Worm (Caenorhabditis elegans): ENCODE data around the gene R74.7.

The R74.7 gene

DNA sequence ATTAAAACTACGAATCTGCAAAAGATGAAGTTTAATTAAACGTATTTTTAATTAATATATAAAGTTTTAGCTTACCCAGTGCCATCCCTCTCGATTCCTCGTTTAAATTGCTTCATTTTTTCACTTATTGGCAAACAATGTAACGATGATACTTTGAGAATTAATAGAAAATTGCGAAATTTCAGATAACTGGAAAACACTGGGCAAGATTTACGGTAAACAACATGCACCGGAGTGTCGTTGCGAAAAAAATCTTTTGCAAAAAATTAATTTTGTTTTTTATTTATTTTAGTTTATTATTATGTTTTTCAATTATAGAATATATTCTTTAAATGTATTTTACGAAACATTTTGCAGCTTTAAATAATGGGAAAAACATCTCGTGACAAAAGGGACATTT, at the start of gene R74.7, which contains the start of gene pelo-1:
R74.7 (plus strand) TSS at position 358 of the 400 bp plus-strand sequence.
pelo-1 (minus strand) TSS at position 151 of the 400 bp plus-strand sequence.
- TF ChIP-seq unc-62 (GFP tag; optimal IDR thresholded peaks at IDR 0.05), result no peak

DNA sequence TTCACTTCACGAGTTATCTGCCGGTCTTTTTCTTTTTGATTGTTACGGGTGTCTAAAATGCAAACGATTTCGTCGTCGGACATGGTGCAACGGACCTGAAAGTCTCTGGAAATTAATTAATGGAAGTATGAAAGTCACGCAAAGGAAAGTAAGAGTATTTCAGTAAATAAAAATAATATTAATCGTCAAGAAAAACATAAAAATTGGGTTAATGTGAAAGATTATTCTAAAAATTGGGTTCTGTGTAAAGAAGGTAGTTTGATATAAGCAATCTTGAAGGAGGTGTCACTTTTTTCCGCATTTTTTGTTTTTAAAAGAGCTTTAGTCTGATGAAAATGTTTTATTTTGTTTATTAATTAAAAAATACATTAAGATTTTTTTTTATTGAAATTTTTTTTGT, 46.9 kb upstream of the R74.7 start, which contains the start of gene C16C10.9:
C16C10.9 (minus strand) TSS at position 101 of the 400 bp plus-strand sequence.
- TF ChIP-seq unc-62 (GFP tag; optimal IDR thresholded peaks at IDR 0.05), result no peak

ce11 chrIII:4160937-4161336, 43.3 kb upstream of the R74.7 start, which contains the start of gene C01G12.16:
C01G12.16 (plus strand) TSS chrIII:4161237.
- TF ChIP-seq unc-62 (GFP tag; optimal IDR thresholded peaks at IDR 0.05), result no peak

DNA sequence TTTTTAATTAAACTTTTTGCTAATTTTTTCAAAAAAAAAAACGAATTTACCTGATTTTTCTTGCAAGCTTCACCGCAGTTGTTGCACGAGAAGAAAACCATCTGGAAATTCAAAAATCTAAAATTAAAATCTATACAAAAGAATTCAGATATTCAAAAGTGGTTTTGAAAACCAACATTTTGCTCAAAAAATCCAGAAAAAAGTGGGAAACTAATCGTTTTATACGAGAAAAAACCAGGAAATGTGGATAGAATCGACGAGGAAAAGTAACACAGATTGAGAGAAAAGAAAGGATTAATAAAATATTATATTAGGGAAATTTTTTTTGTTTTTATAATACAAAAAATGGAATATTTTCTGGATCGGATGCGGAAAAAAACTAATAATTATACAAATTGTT, 40.2 kb upstream of the R74.7 start, which contains the start of gene C16C10.8:
C16C10.8 (minus strand) TSS at position 101 of the 400 bp plus-strand sequence.
- TF ChIP-seq unc-62 (GFP tag; optimal IDR thresholded peaks at IDR 0.05), result no peak

ce11 chrIII:4166745-4167144, 37.5 kb upstream of the R74.7 start, which contains the start of gene rnf-5:
rnf-5 (minus strand) TSS chrIII:4166845.
- no peak for TF ChIP-seq unc-62 (GFP tag; optimal IDR thresholded peaks at IDR 0.05)

DNA sequence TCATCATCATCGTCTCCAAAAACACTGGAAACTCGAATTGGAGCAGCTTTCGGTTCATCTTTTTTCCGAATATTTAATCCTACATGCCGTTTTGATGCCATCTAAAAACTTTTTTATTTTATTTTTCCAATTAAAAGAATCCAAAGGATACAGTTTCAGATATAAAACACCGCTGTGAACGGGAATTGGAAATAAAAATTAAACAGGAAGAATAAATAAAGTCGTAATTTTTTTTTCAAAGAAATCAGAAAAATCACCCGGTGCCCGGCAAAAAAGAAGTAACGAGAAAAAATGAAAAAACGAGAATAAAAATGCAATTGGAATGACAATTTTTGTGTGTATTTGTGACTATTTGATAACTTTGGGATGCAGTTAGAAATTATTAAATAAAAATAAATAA, 35.6 kb upstream of the R74.7 start, which contains the start of gene ccdc-55:
ccdc-55 (minus strand) TSS at position 101 of the 400 bp plus-strand sequence.
- TF ChIP-seq unc-62 (GFP tag; optimal IDR thresholded peaks at IDR 0.05), result no peak

DNA sequence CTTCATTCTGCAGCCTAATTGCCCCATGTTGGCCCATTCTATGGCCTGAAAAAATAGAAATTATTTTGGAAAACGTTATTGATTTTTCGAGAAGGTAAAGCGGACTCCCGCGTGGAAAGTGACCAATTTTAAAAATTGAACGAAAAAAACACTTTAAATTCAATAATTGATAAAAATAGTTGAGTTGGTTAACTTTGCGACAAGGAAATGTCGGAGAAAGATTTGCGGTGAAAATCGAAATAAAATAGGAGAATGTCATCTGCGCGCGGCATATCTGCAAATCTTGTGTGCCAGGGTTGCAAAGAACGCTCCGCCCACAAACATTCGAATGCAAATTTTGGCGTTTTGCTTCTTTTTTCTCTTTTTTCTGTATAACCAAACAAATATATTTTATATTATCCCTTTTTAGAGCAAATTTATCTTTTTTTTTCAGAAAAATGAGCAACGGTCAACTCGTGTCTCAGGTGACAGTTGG, 33.3 kb upstream of the R74.7 start, which contains the start of the genes rnf-121 and C16C10.4:
rnf-121 (minus strand) TSS at position 51 of the 475 bp plus-strand sequence.
C16C10.4 (plus strand) TSS at position 434 of the 475 bp plus-strand sequence.
- TF ChIP-seq unc-62 (GFP tag; optimal IDR thresholded peaks at IDR 0.05), result no peak

ce11 chrIII:4172210-4172609, 32.0 kb upstream of the R74.7 start:
- TF ChIP-seq unc-62 (GFP tag; optimal IDR thresholded peaks at IDR 0.05), result no peak

ce11 chrIII:4175489-4175888, 28.7 kb upstream of the R74.7 start:
- TF ChIP-seq unc-62 (GFP tag; optimal IDR thresholded peaks at IDR 0.05), result no peak

DNA sequence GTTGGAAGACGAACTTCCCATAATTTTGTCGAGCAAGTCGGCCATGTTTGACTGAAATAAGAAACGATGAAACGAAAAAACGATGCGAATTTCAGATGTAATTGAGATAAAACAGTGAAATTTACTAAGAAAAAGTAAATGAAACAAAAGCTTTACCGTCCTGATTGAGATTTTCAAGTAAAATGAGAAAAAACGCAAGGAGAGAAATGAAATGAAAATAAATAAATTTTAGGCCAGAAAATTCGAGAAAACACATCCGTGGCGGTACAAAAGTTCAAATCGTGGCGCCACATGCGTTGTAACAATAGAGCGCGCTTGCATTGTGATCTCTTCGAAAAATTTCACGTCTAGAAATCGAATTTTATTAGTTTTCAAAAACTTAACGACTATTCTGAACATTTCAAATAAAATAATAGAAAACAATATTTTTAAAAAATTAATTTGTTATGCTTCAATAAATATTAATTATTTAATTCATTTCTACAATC, 28.1 kb upstream of the R74.7 start, which contains the start of the genes hrde-1 and C16C10.13:
hrde-1 (minus strand) TSS at position 51 of the 488 bp plus-strand sequence.
C16C10.13 (plus strand) TSS at position 332 of the 488 bp plus-strand sequence.
- TF ChIP-seq unc-62 (GFP tag; optimal IDR thresholded peaks at IDR 0.05), result no peak

DNA sequence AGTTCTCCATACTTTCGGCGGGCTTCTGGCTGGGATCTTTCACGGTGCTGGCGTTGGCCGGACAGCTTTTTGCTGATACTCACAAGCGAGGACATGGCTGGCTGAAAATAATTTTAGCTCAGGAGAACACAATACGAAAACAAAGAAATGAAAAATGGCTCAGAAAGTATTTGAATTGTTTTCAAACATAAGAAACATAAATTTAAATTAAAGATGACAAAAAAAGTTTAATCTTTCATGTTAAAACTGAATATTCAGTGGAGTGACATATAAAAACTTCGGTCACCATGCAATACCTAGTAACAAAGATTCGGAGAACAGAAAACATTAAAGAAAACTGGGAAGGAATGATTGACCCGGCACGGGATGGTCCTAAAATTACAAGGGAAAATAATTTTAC, 25.7 kb upstream of the R74.7 start, which contains the start of gene C16C10.2:
C16C10.2 (minus strand) TSS at position 101 of the 400 bp plus-strand sequence.
- no peak for TF ChIP-seq unc-62 (GFP tag; optimal IDR thresholded peaks at IDR 0.05)

DNA sequence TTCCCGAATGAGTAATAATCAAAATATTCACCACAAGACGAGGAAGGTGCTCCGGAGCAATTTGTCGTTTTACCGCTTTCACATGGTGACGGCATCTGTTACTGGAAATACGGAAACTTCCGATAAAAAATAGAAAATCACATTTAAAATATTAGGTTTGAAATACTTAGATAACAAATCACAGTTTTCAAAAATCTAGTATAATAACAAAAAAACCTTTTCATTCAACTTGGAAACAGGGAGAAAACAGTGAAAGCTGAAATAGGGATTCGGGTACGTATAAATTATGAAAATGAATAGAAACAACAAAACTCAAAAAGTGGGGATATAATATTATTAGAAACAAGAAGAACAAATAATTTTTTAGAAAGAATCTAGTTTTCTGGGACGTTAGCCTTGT, 22.9 kb upstream of the R74.7 start, which contains the start of gene C16C10.1:
C16C10.1 (minus strand) TSS at position 101 of the 400 bp plus-strand sequence.
- no peak for TF ChIP-seq unc-62 (GFP tag; optimal IDR thresholded peaks at IDR 0.05)

ce11 chrIII:4186751-4187309, 17.4 kb upstream of the R74.7 start, which contains the start of gene lars-1:
lars-1 (minus strand) TSS chrIII:4186801.
- TF ChIP-seq unc-62 (GFP tag; optimal IDR thresholded peaks at IDR 0.05), result no peak

DNA sequence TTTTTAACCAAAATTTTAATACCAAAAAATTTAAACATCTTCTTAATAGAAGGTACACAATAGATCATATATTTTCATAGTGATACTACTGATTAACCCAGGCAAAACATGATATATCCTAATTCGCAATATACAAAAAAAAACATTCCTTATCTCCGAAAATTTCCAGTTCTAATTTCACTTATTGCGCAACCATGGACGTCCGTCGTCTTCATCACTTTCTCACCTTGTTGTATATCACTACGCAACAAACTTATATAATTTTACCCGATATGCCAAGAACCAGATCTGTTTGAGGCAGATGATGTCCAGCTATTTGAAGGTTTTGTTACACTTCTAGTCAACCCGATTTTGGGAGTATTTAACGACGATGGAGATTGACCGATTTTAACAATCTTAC, 16.4 kb upstream of the R74.7 start, which contains the start of gene R74.2:
R74.2 (plus strand) TSS at position 316 of the 400 bp plus-strand sequence.
- no peak for TF ChIP-seq unc-62 (GFP tag; optimal IDR thresholded peaks at IDR 0.05)

DNA sequence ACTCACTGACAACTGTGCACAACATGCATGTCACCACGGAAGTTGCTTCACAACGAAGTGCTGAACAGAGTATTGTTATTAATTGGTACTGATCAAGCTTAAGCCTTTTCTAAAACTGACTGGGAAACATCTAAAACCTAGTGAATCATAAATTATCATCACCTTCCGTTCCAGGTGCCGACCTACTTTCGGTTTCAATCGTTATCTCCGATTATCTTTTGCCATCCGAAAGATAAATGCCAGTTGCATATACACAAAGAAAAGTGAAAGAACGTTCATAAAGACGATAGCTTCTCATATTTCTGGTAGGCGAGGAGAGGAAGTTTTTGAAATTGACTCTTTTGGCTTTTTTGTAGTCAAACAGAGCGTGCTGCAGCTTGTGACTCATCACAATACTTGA, 14.6 kb upstream of the R74.7 start:
- TF ChIP-seq unc-62 (GFP tag; optimal IDR thresholded peaks at IDR 0.05), result no peak

DNA sequence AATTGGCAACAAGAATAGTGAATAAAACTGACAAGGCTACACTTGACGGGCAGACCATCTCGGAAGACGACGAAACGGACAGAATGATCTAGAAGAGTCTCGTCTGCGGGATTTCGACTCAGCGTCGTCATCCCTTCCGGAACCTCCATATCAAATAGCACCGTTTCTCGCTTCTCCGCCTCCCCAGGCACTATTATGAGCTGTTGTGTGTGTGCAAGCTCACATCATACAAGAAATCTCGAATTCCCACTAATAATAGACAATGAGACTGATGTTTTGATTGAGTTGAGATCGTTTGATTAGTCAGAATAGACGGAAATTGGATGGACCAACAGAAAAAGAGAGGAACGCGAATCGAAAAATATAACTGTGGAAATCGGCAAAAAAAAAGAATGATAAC, 14.0 kb upstream of the R74.7 start, which contains the start of gene spp-28:
spp-28 (minus strand) TSS at position 101 of the 400 bp plus-strand sequence.
- no peak for TF ChIP-seq unc-62 (GFP tag; optimal IDR thresholded peaks at IDR 0.05)
